Fruit fly (Drosophila melanogaster) whole organism, embryonic: ENCODE measurements around the gene CG3071.

Experiments
- CG10654 ChIP-seq: fragments of 200-800 bp; sonication (Bioruptor generic); optimal IDR thresholded peaks from 2 replicates; lab custom pipeline; 2016; ENCODE audit warnings: missing biosample characterization, missing genetic modification characterization
- CG11696 ChIP-seq: fragments of 200-800 bp; sonication (Bioruptor generic); IDR thresholded peaks from 2 replicates; pipeline ENCODE4 v1.3.6; 2022; ENCODE audit warnings: missing biosample characterization, missing genetic modification characterization
- CG12219 ChIP-seq: fragments of 200-800 bp; sonication (Bioruptor generic); optimal IDR thresholded peaks from 3 replicates; lab custom pipeline; 2018; ENCODE audit warnings: missing biosample characterization, mild to moderate bottlenecking, missing genetic modification characterization
- CG12659 ChIP-seq: fragments of 200-800 bp; sonication (Bioruptor generic); optimal IDR thresholded peaks from 3 replicates; lab custom pipeline; 2017; ENCODE audit warnings: mild to moderate bottlenecking, missing biosample characterization, missing genetic modification reagents, missing genetic modification characterization
- CG16779 ChIP-seq: fragments of 200-800 bp; sonication (Bioruptor generic); IDR thresholded peaks from 2 replicates; pipeline ENCODE4 v1.3.6; 2022; ENCODE audit warnings: missing biosample characterization, missing genetic modification characterization
- CG16813 ChIP-seq: fragments of 200-800 bp; sonication (Bioruptor generic); IDR thresholded peaks from 3 replicates; pipeline ENCODE4 v1.3.6; 2022; ENCODE audit warnings: missing biosample characterization, missing genetic modification characterization; ENCODE audit not compliant: partially characterized antibody
- CG18011 ChIP-seq: fragments of 200-800 bp; sonication (Bioruptor generic); optimal IDR thresholded peaks from 2 replicates; lab custom pipeline; 2017; ENCODE audit warnings: missing biosample characterization, missing genetic modification characterization, mild to moderate bottlenecking, moderate library complexity, missing genotype
- CG2875 ChIP-seq: fragments of 200-800 bp; sonication (Bioruptor generic); optimal IDR thresholded peaks from 2 replicates; lab custom pipeline; 2017; ENCODE audit warnings: missing biosample characterization, mild to moderate bottlenecking, missing genetic modification characterization, missing genetic modification reagents
- CG2889 ChIP-seq: fragments of 200-800 bp; sonication (Bioruptor generic); IDR thresholded peaks from 3 replicates; pipeline ENCODE4 v1.3.6; 2022; ENCODE audit warnings: missing biosample characterization, missing genetic modification characterization
- CG30020 ChIP-seq: fragments of 200-800 bp; optimal IDR thresholded peaks from 2 replicates; lab custom pipeline; 2019; ENCODE audit warnings: missing biosample characterization, mild to moderate bottlenecking, missing genetic modification characterization, moderate library complexity
- CG3995 ChIP-seq: fragments of 200-800 bp; sonication (Bioruptor generic); optimal IDR thresholded peaks from 3 replicates; lab custom pipeline; 2016; ENCODE audit warnings: missing biosample characterization, missing genetic modification characterization
- CG4617 ChIP-seq: fragments of 200-800 bp; sonication (Bioruptor generic); optimal IDR thresholded peaks from 3 replicates; lab custom pipeline; 2016; ENCODE audit warnings: missing biosample characterization, missing genetic modification characterization, borderline replicate concordance
- CG6254 ChIP-seq: fragments of 200-800 bp; sonication (Bioruptor generic); optimal IDR thresholded peaks from 3 replicates; lab custom pipeline; 2017; ENCODE audit warnings: mild to moderate bottlenecking, missing biosample characterization, missing genetic modification reagents, missing genetic modification characterization
- CG6272 ChIP-seq: fragments of 200-800 bp; sonication (Bioruptor generic); IDR thresholded peaks from 2 replicates; pipeline ENCODE4 v1.3.6; 2022; ENCODE audit warnings: missing biosample characterization, missing genetic modification characterization
- CG6813 ChIP-seq: fragments of 200-800 bp; sonication (Bioruptor generic); optimal IDR thresholded peaks from 2 replicates; lab custom pipeline; 2017; ENCODE audit warnings: missing biosample characterization, missing genetic modification characterization, mild to moderate bottlenecking, moderate library complexity, missing genetic modification reagents
- CG9609 ChIP-seq: fragments of 200-800 bp; sonication (Bioruptor generic); optimal IDR thresholded peaks from 3 replicates; lab custom pipeline; 2016; ENCODE audit warnings: missing biosample characterization, missing genetic modification characterization
- CG9817 ChIP-seq: fragments of 200-800 bp; sonication (Bioruptor generic); optimal IDR thresholded peaks from 2 replicates; lab custom pipeline; 2018; ENCODE audit warnings: missing biosample characterization, mild to moderate bottlenecking, missing genetic modification characterization, moderate library complexity
- CG9876 ChIP-seq: fragments of 200-800 bp; sonication (Bioruptor generic); optimal IDR thresholded peaks from 2 replicates; lab custom pipeline; 2016; ENCODE audit warnings: missing biosample characterization, missing genetic modification characterization
- Dad ChIP-seq: fragments of 200-800 bp; sonication (Bioruptor generic); optimal IDR thresholded peaks from 3 replicates; lab custom pipeline; 2016; ENCODE audit warnings: missing biosample characterization, missing genetic modification characterization
- Doc2 ChIP-seq: fragments of 200-800 bp; sonication (Bioruptor generic); IDR thresholded peaks from 2 replicates; pipeline ENCODE4 v1.3.6; 2022; ENCODE audit warnings: missing biosample characterization, missing genetic modification characterization
- Ets65A ChIP-seq: fragments of 200-800 bp; sonication (Bioruptor generic); peaks from one replicate; lab custom pipeline; 2016; ENCODE audit warnings: missing biosample characterization, missing genetic modification characterization
- Fer2 ChIP-seq: fragments of 200-800 bp; sonication (Bioruptor generic); optimal IDR thresholded peaks from 2 replicates; lab custom pipeline; 2018; ENCODE audit warnings: missing biosample characterization, mild to moderate bottlenecking, missing genetic modification characterization, moderate library complexity
- Hsf ChIP-seq: fragments of 200-800 bp; sonication (Bioruptor generic); optimal IDR thresholded peaks from 3 replicates; lab custom pipeline; 2016; ENCODE audit warnings: missing biosample characterization, missing genetic modification characterization
- Lhr ChIP-seq: fragments of 200-800 bp; sonication (Bioruptor generic); optimal IDR thresholded peaks from 3 replicates; lab custom pipeline; 2017; ENCODE audit warnings: mild to moderate bottlenecking, missing biosample characterization, missing genetic modification reagents, missing genetic modification characterization
- Oli ChIP-seq: fragments of 200-800 bp; sonication (Bioruptor generic); optimal IDR thresholded peaks from 2 replicates; lab custom pipeline; 2018; ENCODE audit warnings: missing biosample characterization, mild to moderate bottlenecking, missing genetic modification characterization, moderate library complexity
- Pdp1 ChIP-seq, 2 experiments: fragments of 200-800 bp; sonication (Bioruptor generic); optimal IDR thresholded peaks; 3 replicates each; lab custom pipeline; 2016; ENCODE audit warnings: missing biosample characterization in 2 of 2, missing genetic modification characterization in 2 of 2, mild to moderate bottlenecking in 1 of 2, moderate library complexity in 1 of 2
- Ptx1 ChIP-seq: fragments of 200-800 bp; sonication (Bioruptor generic); IDR thresholded peaks from 2 replicates; pipeline ENCODE4 v1.3.6; 2022; ENCODE audit warnings: missing biosample characterization, missing genetic modification characterization
- Six4 ChIP-seq: fragments of 200-800 bp; sonication (Bioruptor generic); optimal IDR thresholded peaks from 2 replicates; lab custom pipeline; 2016; ENCODE audit warnings: missing biosample characterization, missing genetic modification characterization
- Ssrp ChIP-seq: fragments of 200-800 bp; sonication (Bioruptor generic); optimal IDR thresholded peaks from 2 replicates; lab custom pipeline; 2018; ENCODE audit warnings: missing biosample characterization, mild to moderate bottlenecking, missing genetic modification characterization, moderate library complexity
- Usf ChIP-seq: fragments of 200-800 bp; sonication (Bioruptor generic); optimal IDR thresholded peaks from 2 replicates; lab custom pipeline; 2017; ENCODE audit warnings: missing genotype, missing biosample characterization, missing genetic modification characterization
- Xrp1 ChIP-seq: fragments of 200-800 bp; sonication (Bioruptor generic); IDR thresholded peaks from 2 replicates; pipeline ENCODE4 v1.3.6; 2022; ENCODE audit warnings: missing biosample characterization, missing genetic modification characterization
- amos ChIP-seq: fragments of 200-800 bp; sonication (Bioruptor generic); IDR thresholded peaks from 2 replicates; pipeline ENCODE4 v1.3.6; 2022; ENCODE audit warnings: missing biosample characterization, missing genetic modification characterization; ENCODE audit not compliant: partially characterized antibody
- ash1 ChIP-seq: fragments of 200-800 bp; sonication (Bioruptor generic); optimal IDR thresholded peaks from 2 replicates; lab custom pipeline; 2018; ENCODE audit warnings: missing biosample characterization, mild to moderate bottlenecking, missing genetic modification characterization
- ato ChIP-seq: fragments of 200-800 bp; sonication (Bioruptor generic); IDR thresholded peaks from 2 replicates; pipeline ENCODE4 v1.3.6; 2022; ENCODE audit warnings: missing biosample characterization, missing genetic modification characterization; ENCODE audit not compliant: partially characterized antibody
- btn ChIP-seq: fragments of 200-800 bp; sonication (Bioruptor generic); optimal IDR thresholded peaks from 2 replicates; lab custom pipeline; 2016; ENCODE audit warnings: missing biosample characterization, missing genetic modification characterization
- da ChIP-seq: fragments of 200-800 bp; sonication (Bioruptor generic); optimal IDR thresholded peaks from 2 replicates; lab custom pipeline; 2016; ENCODE audit warnings: missing biosample characterization, missing genetic modification characterization
- esg ChIP-seq: fragments of 200-800 bp; sonication (Bioruptor generic); conservative IDR thresholded peaks from 2 replicates; pipeline ENCODE4 v1.3.6; 2022; ENCODE audit warnings: missing biosample characterization, missing genetic modification characterization
- eyg ChIP-seq: fragments of 200-800 bp; sonication (Bioruptor generic); optimal IDR thresholded peaks from 3 replicates; lab custom pipeline; 2016; ENCODE audit warnings: missing biosample characterization, missing genetic modification characterization
- fru ChIP-seq: fragments of >200 bp; optimal IDR thresholded peaks from 2 replicates; lab custom pipeline; 2017
- hb ChIP-seq: fragments of 200-800 bp; sonication (Bioruptor generic); IDR thresholded peaks from 3 replicates; pipeline ENCODE4 v1.3.6; 2022; ENCODE audit warnings: missing biosample characterization, missing genetic modification characterization; ENCODE audit not compliant: partially characterized antibody
- lbe ChIP-seq: fragments of 200-800 bp; sonication (Bioruptor generic); optimal IDR thresholded peaks from 2 replicates; lab custom pipeline; 2016; ENCODE audit warnings: missing biosample characterization, mild to moderate bottlenecking, missing genetic modification characterization
- maf-S ChIP-seq: fragments of 200-800 bp; sonication (Bioruptor generic); optimal IDR thresholded peaks from 2 replicates; lab custom pipeline; 2016; ENCODE audit warnings: missing biosample characterization, missing genetic modification characterization
- sima ChIP-seq: fragments of 200-800 bp; sonication (Bioruptor generic); optimal IDR thresholded peaks from 2 replicates; lab custom pipeline; 2016; ENCODE audit warnings: missing biosample characterization, missing genetic modification characterization
- sr ChIP-seq: fragments of 200-800 bp; sonication (Bioruptor generic); IDR thresholded peaks from 3 replicates; pipeline ENCODE4 v1.3.6; 2022; ENCODE audit warnings: missing biosample characterization, missing genetic modification characterization
- stc ChIP-seq: fragments of 200-800 bp; sonication (Bioruptor generic); IDR thresholded peaks from 2 replicates; pipeline ENCODE4 v1.3.6; 2022; ENCODE audit warnings: missing biosample characterization, missing genetic modification characterization
- ttk ChIP-seq: fragments of 200-800 bp; sonication (Bioruptor generic); IDR thresholded peaks from 2 replicates; pipeline ENCODE4 v2.1.2; 2022; ENCODE audit warnings: missing biosample characterization, missing genetic modification characterization
- yki ChIP-seq: fragments of >200 bp; optimal IDR thresholded peaks from 3 replicates; lab custom pipeline; 2018
- z ChIP-seq: fragments of 200-800 bp; sonication (Bioruptor generic); IDR thresholded peaks from 3 replicates; pipeline ENCODE4 v1.3.6; 2022; ENCODE audit warnings: missing biosample characterization, missing genetic modification characterization
- zf30C ChIP-seq: fragments of 200-800 bp; sonication (Bioruptor generic); optimal IDR thresholded peaks from 3 replicates; lab custom pipeline; 2018; ENCODE audit warnings: missing biosample characterization, mild to moderate bottlenecking, missing genetic modification characterization

Gene CG3071

dm6 chrX:2301613-2302522, 39.2 kb downstream of the CG3071 start:
- TF ChIP-seq Dad (GFP tag; lab: Kevin White, UChicago) (peak; percentile 75), CG9817 (tag; lab: Kevin White, UChicago) (peak; percentile 77), yki (lab: Kevin White, UChicago) (no peak), btn (GFP tag; lab: Kevin White, UChicago) (peak; percentile 50), Hsf (peak; percentile 82), sima (GFP tag; lab: Kevin White, UChicago) (no peak), CG3995 (GFP tag; lab: Kevin White, UChicago) (peak; percentile 20), Doc2 (GFP tag; lab: Robert Waterston, UW) (0 out of 2 replicates have a peak, but pooled peaks have one; percentile 11), sr (GFP tag; lab: Robert Waterston, UW) (peak; percentile 68; the same call in 1 of the 3 replicates), CG4617 (GFP tag; lab: Kevin White, UChicago) (peak; percentile 38), CG16779 (GFP tag; lab: Robert Waterston, UW) (no peak), Six4 (GFP tag; lab: Kevin White, UChicago) (peak; percentile 75), Ssrp (tag; lab: Kevin White, UChicago) (peak; percentile 83), ash1 (no peak), Lhr (peak; percentile 52), lbe (no peak), CG18011 (GFP tag; lab: Kevin White, UChicago) (peak; percentile 44), CG6254 (GFP tag; lab: Kevin White, UChicago) (peak; percentile 77), hb (GFP tag; lab: Robert Waterston, UW) (no peak), ttk (peak; percentile 83), CG11696 (GFP tag; lab: Robert Waterston, UW) (peak; percentile 97), esg (GFP tag; lab: Robert Waterston, UW) (peak; percentile 80), ato (GFP tag; lab: Robert Waterston, UW) (no peak), CG9876 (GFP tag; lab: Kevin White, UChicago) (peak; percentile 70), z (GFP tag; lab: Robert Waterston, UW) (peak; percentile 47; the same call in 1 of the 3 replicates), CG16813 (GFP tag; lab: Robert Waterston, UW) (no peak), fru (lab: Kevin White, UChicago) (no peak), zf30C (GFP tag; lab: Kevin White, UChicago) (no peak), CG9609 (GFP tag; lab: Kevin White, UChicago) (peak; percentile 86), CG6272 (GFP tag; lab: Robert Waterston, UW) (peak; percentile 64), CG12219 (peak; percentile 86), Ets65A (GFP tag; lab: Kevin White, UChicago) (peak; percentile 94), Pdp1 (GFP tag; optimal IDR thresholded peaks at IDR 0.05; lab: Kevin White, UChicago) (peak; percentile 52 to 81), Usf (peak; percentile 72), amos (GFP tag; lab: Robert Waterston, UW) (no peak), Xrp1 (GFP tag; lab: Robert Waterston, UW) (peak; percentile 86), maf-S (peak; percentile 71), stc (peak; percentile 87), CG10654 (peak; percentile 71), CG2875 (GFP tag; lab: Kevin White, UChicago) (peak; percentile 80), Oli (tag; lab: Kevin White, UChicago) (peak; percentile 88), CG6813 (peak; percentile 74), CG2889 (GFP tag; lab: Robert Waterston, UW) (peak; percentile 51; the same call in 1 of the 3 replicates), Ptx1 (peak; percentile 91), eyg (GFP tag; lab: Kevin White, UChicago) (peak; percentile 80), da (GFP tag; lab: Kevin White, UChicago) (peak; percentile 72), CG12659 (peak; percentile 85), CG30020 (tag; lab: Kevin White, UChicago) (peak; percentile 41), Fer2 (peak; percentile 60)
